Worm (Caenorhabditis elegans): ENCODE results near the gene phy-4.
A peak's percentile ranks its signal among the peaks of the same experiment; 100 is the strongest.

The phy-4 gene

ce11 chrV:19522551-19523137 lies 9.2 kb upstream of the phy-4 start (continued):
- TF ChIP-seq F22D6.2 (tag; optimal IDR thresholded peaks at IDR 0.05) = peak; percentile 0
- TF ChIP-seq hlh-26 (GFP tag; conservative IDR thresholded peaks at IDR 0.05) = 0 out of 2 replicates have a peak, but pooled peaks have one; percentile 66
- TF ChIP-seq dpff-1 (tag; optimal IDR thresholded peaks at IDR 0.05) = no peak
- peak; percentile 91 for TF ChIP-seq K11D2.4 (GFP tag; IDR thresholded peaks at IDR 0.05)
- TF ChIP-seq efl-1 (GFP tag; optimal IDR thresholded peaks at IDR 0.05) = no peak
- 0 out of 2 replicates have a peak, but pooled peaks have one; percentile 18 for TF ChIP-seq egl-18 (GFP tag; IDR thresholded peaks at IDR 0.05)
- no peak for TF ChIP-seq Y67H2A.10 (GFP tag; conservative IDR thresholded peaks at IDR 0.05)
- no peak for TF ChIP-seq F39B2.1 (GFP tag; IDR thresholded peaks at IDR 0.05)
- TF ChIP-seq Y95B8A.8 (GFP tag; IDR thresholded peaks at IDR 0.05) = no peak
- TF ChIP-seq F55B11.4 (tag; optimal IDR thresholded peaks at IDR 0.05; ENCODE audit: borderline replicate concordance, insufficient read depth) = no peak
- peak; percentile 87; the same call in 1 of the 2 replicates for TF ChIP-seq pbrm-1 (GFP tag; IDR thresholded peaks at IDR 0.05)
- no peak for TF ChIP-seq F37B4.10 (GFP tag; IDR thresholded peaks at IDR 0.05)
- TF ChIP-seq let-607 (tag; optimal IDR thresholded peaks at IDR 0.05) = peak in 1 of 2 experiments; percentile 63
- TF ChIP-seq rpc-1 (optimal IDR thresholded peaks at IDR 0.05) = peak; percentile 29
- no peak for TF ChIP-seq rpc-1 (tag; optimal IDR thresholded peaks at IDR 0.05)
- peak; percentile 37 for TF ChIP-seq mel-28 (tag; optimal IDR thresholded peaks at IDR 0.05; ENCODE audit: borderline replicate concordance)
- peak; percentile 70 for TF ChIP-seq zim-3 (tag; optimal IDR thresholded peaks at IDR 0.05)
- peak; percentile 38; the same call in 1 of the 2 replicates for TF ChIP-seq Y53G8AR.9 (GFP tag; conservative IDR thresholded peaks at IDR 0.05)
- TF ChIP-seq unc-62 (GFP tag; optimal IDR thresholded peaks at IDR 0.05) = peak; percentile 72
- TF ChIP-seq ztf-22 (GFP tag; optimal IDR thresholded peaks at IDR 0.05) = peak; percentile 91
- TF ChIP-seq ceh-58 (GFP tag; IDR thresholded peaks at IDR 0.05) = 0 out of 2 replicates have a peak, but pooled peaks have one; percentile 68
- peak; percentile 93 for TF ChIP-seq chd-7 (tag; optimal IDR thresholded peaks at IDR 0.05)
- TF ChIP-seq athp-1 (tag; optimal IDR thresholded peaks at IDR 0.05) = peak; percentile 28
- peak; percentile 89 for TF ChIP-seq ama-1 (optimal IDR thresholded peaks at IDR 0.05)
- no peak for TF ChIP-seq ama-1 (GFP tag; optimal IDR thresholded peaks at IDR 0.05)
- peak; percentile 45 for TF ChIP-seq ets-4 (GFP tag; optimal IDR thresholded peaks at IDR 0.05)
- TF ChIP-seq hsf-1 (GFP tag; IDR thresholded peaks at IDR 0.05) = peak; percentile 96
- TF ChIP-seq lsy-27 (tag; optimal IDR thresholded peaks at IDR 0.05; ENCODE audit: borderline replicate concordance, insufficient read depth) = no peak
- TF ChIP-seq sdz-38 (tag; optimal IDR thresholded peaks at IDR 0.05) = no peak
- no peak for TF ChIP-seq snpc-3.4 (tag; optimal IDR thresholded peaks at IDR 0.05)
- peak; percentile 18 for TF ChIP-seq B0261.1 (tag; optimal IDR thresholded peaks at IDR 0.05)
- peak in 1 of 3 experiments; percentile 39 for TF ChIP-seq lin-35 (GFP tag; optimal IDR thresholded peaks at IDR 0.05)
- TF ChIP-seq sptf-2 (GFP tag; optimal IDR thresholded peaks at IDR 0.05) = no peak
- TF ChIP-seq F57C9.4 (tag; optimal IDR thresholded peaks at IDR 0.05) = no peak
- TF ChIP-seq tbx-9 (tag; optimal IDR thresholded peaks at IDR 0.05; ENCODE audit: borderline replicate concordance) = no peak
- no peak for TF ChIP-seq dpl-1 (GFP tag; optimal IDR thresholded peaks at IDR 0.05)
- no peak for TF ChIP-seq him-1 (tag; optimal IDR thresholded peaks at IDR 0.05)
- TF ChIP-seq nfyb-1 (GFP tag; IDR thresholded peaks at IDR 0.05) = peak; percentile 94
- no peak for TF ChIP-seq B0019.2 (GFP tag; conservative IDR thresholded peaks at IDR 0.05)
- no peak for TF ChIP-seq nfya-1 (tag; optimal IDR thresholded peaks at IDR 0.05; ENCODE audit: borderline replicate concordance, insufficient read depth)
- peak; percentile 48 for TF ChIP-seq F57A8.1 (GFP tag; optimal IDR thresholded peaks at IDR 0.05)
- peak; percentile 87 for TF ChIP-seq lin-40 (tag; optimal IDR thresholded peaks at IDR 0.05)
- peak; percentile 41 for TF ChIP-seq nhr-80 (tag; optimal IDR thresholded peaks at IDR 0.05)
- TF ChIP-seq F49E8.2 (tag; optimal IDR thresholded peaks at IDR 0.05; ENCODE audit: insufficient read depth) = no peak
- no peak for TF ChIP-seq rec-8 (tag; optimal IDR thresholded peaks at IDR 0.05)
- no peak for TF ChIP-seq snpc-4 (GFP tag; optimal IDR thresholded peaks at IDR 0.05)
- peak in 2 of 4 experiments; percentile 56 to 60 for TF ChIP-seq snpc-4 (tag; optimal IDR thresholded peaks at IDR 0.05)

Data from whole organism, young adult.